Worm (Caenorhabditis elegans) whole organism, L3 larva: Measurements from ENCODE around the gene unc-51.
A peak's percentile ranks its signal among the peaks of the same experiment; 100 is the strongest.

Experiments used
- ZK546.5 ChIP-seq: sonication (generic microtip); optimal IDR thresholded peaks from 2 replicates; lab custom pipeline; 2017; ENCODE audit warnings: missing biosample characterization, missing genetic modification characterization
- fkh-10 ChIP-seq: sonication (generic microtip); optimal IDR thresholded peaks from 2 replicates; lab custom pipeline; 2017; ENCODE audit warnings: missing biosample characterization, missing genetic modification reagents, missing genetic modification characterization
- lin-15B ChIP-seq: fragments of 150-350 bp; optimal IDR thresholded peaks from 2 replicates; lab custom pipeline; 2014; ENCODE audit warnings: missing biosample characterization, missing genetic modification characterization
- nhr-237 ChIP-seq: fragments of 150-350 bp; optimal IDR thresholded peaks from 2 replicates; lab custom pipeline; 2014; ENCODE audit warnings: missing biosample characterization, missing genetic modification characterization
- nhr-25 ChIP-seq: sonication (generic microtip); optimal IDR thresholded peaks from 2 replicates; lab custom pipeline; 2017; ENCODE audit warnings: missing biosample characterization, missing genetic modification characterization
- pha-4 ChIP-seq: fragments of 150-350 bp; optimal IDR thresholded peaks from 2 replicates; lab custom pipeline; 2014; ENCODE audit warnings: missing biosample characterization, missing genetic modification reagents, missing genetic modification characterization
- pqm-1 ChIP-seq: fragments of 150-350 bp; optimal IDR thresholded peaks from 2 replicates; lab custom pipeline; 2017; ENCODE audit warnings: missing biosample characterization, missing genetic modification characterization, inconsistent platforms
- tbx-2 ChIP-seq: sonication (generic microtip); optimal IDR thresholded peaks from 2 replicates; lab custom pipeline; 2016; ENCODE audit warnings: mild to moderate bottlenecking, missing genetic modification characterization, missing compliant biosample characterization
- unc-62 ChIP-seq: fragments of 150-350 bp; sonication (generic microtip); optimal IDR thresholded peaks from 4 replicates; lab custom pipeline; 2014; ENCODE audit warnings: missing biosample characterization, missing genetic modification reagents, missing genetic modification characterization
- zag-1 ChIP-seq: fragments of 150-350 bp; optimal IDR thresholded peaks from 2 replicates; lab custom pipeline; 2014; ENCODE audit warnings: missing biosample characterization, missing genetic modification characterization
- ztf-11 ChIP-seq: fragments of 150-350 bp; optimal IDR thresholded peaks from 2 replicates; lab custom pipeline; 2014; ENCODE audit warnings: missing biosample characterization, missing genetic modification characterization

- TF ChIP-seq fkh-10 (GFP tag; lab: Kevin White, UChicago) (no peak), pha-4 (tag; lab: Kevin White, UChicago) (no peak), ztf-11 (no peak), ZK546.5 (tag; lab: Kevin White, UChicago) (no peak), lin-15B (no peak), zag-1 (tag; lab: Kevin White, UChicago) (no peak), tbx-2 (tag; lab: Kevin White, UChicago) (no peak), nhr-237 (tag; lab: Kevin White, UChicago) (no peak), pqm-1 (tag; lab: Kevin White, UChicago) (peak; percentile 43), nhr-25 (tag; lab: Kevin White, UChicago) (no peak), unc-62 (GFP tag; lab: Kevin White, UChicago) (no peak)
Observed at ce11 chrV:19981832-19982462, 22.3 kb downstream of the unc-51 start, which contains the start of gene Y60A3A.24.
